Worm (Caenorhabditis elegans): ENCODE measurements around the gene W03C9.2.

The W03C9.2 gene

ce11 chrII:11962083-11962482, at the start of gene W03C9.2, which contains the start of gene W03C9.1:
Gene W03C9.2, plus strand, starts transcription at chrII:11962368.
Gene W03C9.1, minus strand, starts transcription at chrII:11962128.
- no peak for TF ChIP-seq ztf-29 (GFP tag; IDR thresholded peaks at IDR 0.05)
- TF ChIP-seq cog-1 (tag; optimal IDR thresholded peaks at IDR 0.05) = no peak
- TF ChIP-seq med-1 (GFP tag; optimal IDR thresholded peaks at IDR 0.05; ENCODE audit: insufficient read depth) = no peak
- no peak for TF ChIP-seq ref-1 (GFP tag; conservative IDR thresholded peaks at IDR 0.05)
- TF ChIP-seq flt-1 (GFP tag; IDR thresholded peaks at IDR 0.05) = no peak

ce11 chrII:11914304-11914703, 47.9 kb upstream of the W03C9.2 start, which contains the start of gene ZK930.7:
Gene ZK930.7, plus strand, starts transcription at chrII:11914604.
- no peak for TF ChIP-seq ztf-29 (GFP tag; IDR thresholded peaks at IDR 0.05)
- TF ChIP-seq tab-1 (GFP tag; IDR thresholded peaks at IDR 0.05) = no peak
- no peak for TF ChIP-seq T22C8.4 (GFP tag; IDR thresholded peaks at IDR 0.05)
- TF ChIP-seq med-1 (GFP tag; optimal IDR thresholded peaks at IDR 0.05; ENCODE audit: insufficient read depth) = no peak
- TF ChIP-seq klf-2 (GFP tag; conservative IDR thresholded peaks at IDR 0.05) = no peak
- no peak for TF ChIP-seq flt-1 (GFP tag; IDR thresholded peaks at IDR 0.05)
- no peak for TF ChIP-seq ref-1 (GFP tag; conservative IDR thresholded peaks at IDR 0.05)
- TF ChIP-seq ztf-23 (GFP tag; IDR thresholded peaks at IDR 0.05) = no peak
- no peak for TF ChIP-seq cog-1 (tag; optimal IDR thresholded peaks at IDR 0.05)

ce11 chrII:11915770-11916554, 46.2 kb upstream of the W03C9.2 start, which contains the start of the genes vps-15 and hmg-12:
Gene vps-15, minus strand, starts transcription at chrII:11915852.
Gene hmg-12, plus strand, starts transcription at chrII:11916513.
- no peak for TF ChIP-seq med-1 (GFP tag; optimal IDR thresholded peaks at IDR 0.05; ENCODE audit: insufficient read depth)
- no peak for TF ChIP-seq ztf-29 (GFP tag; IDR thresholded peaks at IDR 0.05)
- no peak for TF ChIP-seq flt-1 (GFP tag; IDR thresholded peaks at IDR 0.05)
- TF ChIP-seq cog-1 (tag; optimal IDR thresholded peaks at IDR 0.05) = no peak
- TF ChIP-seq T22C8.4 (GFP tag; IDR thresholded peaks at IDR 0.05) = no peak
- no peak for TF ChIP-seq tab-1 (GFP tag; IDR thresholded peaks at IDR 0.05)
- no peak for TF ChIP-seq klf-2 (GFP tag; conservative IDR thresholded peaks at IDR 0.05)
- no peak for TF ChIP-seq ztf-23 (GFP tag; IDR thresholded peaks at IDR 0.05)
- TF ChIP-seq ref-1 (GFP tag; conservative IDR thresholded peaks at IDR 0.05) = no peak

ce11 chrII:11916555-11916941, 45.6 kb upstream of the W03C9.2 start:
- TF ChIP-seq cog-1 (tag; optimal IDR thresholded peaks at IDR 0.05) (no peak), flt-1 (GFP tag; IDR thresholded peaks at IDR 0.05) (no peak), tab-1 (GFP tag; IDR thresholded peaks at IDR 0.05) (no peak), klf-2 (GFP tag; conservative IDR thresholded peaks at IDR 0.05) (no peak), ztf-29 (GFP tag; IDR thresholded peaks at IDR 0.05) (no peak), ref-1 (GFP tag; conservative IDR thresholded peaks at IDR 0.05) (no peak), T22C8.4 (GFP tag; IDR thresholded peaks at IDR 0.05) (no peak), med-1 (GFP tag; optimal IDR thresholded peaks at IDR 0.05; ENCODE audit: insufficient read depth) (no peak), ztf-23 (GFP tag; IDR thresholded peaks at IDR 0.05) (no peak)

- TF ChIP-seq med-1 (GFP tag; optimal IDR thresholded peaks at IDR 0.05; ENCODE audit: insufficient read depth) (no peak), ztf-23 (GFP tag; IDR thresholded peaks at IDR 0.05) (no peak), ztf-29 (GFP tag; IDR thresholded peaks at IDR 0.05) (no peak)
These were observed 45.2 kb upstream of the W03C9.2 start for ce11 chrII:11916945-11917344.

- TF ChIP-seq med-1 (GFP tag; optimal IDR thresholded peaks at IDR 0.05; ENCODE audit: insufficient read depth) (no peak), T22C8.4 (GFP tag; IDR thresholded peaks at IDR 0.05) (no peak), tab-1 (GFP tag; IDR thresholded peaks at IDR 0.05) (no peak), ztf-23 (GFP tag; IDR thresholded peaks at IDR 0.05) (no peak), klf-2 (GFP tag; conservative IDR thresholded peaks at IDR 0.05) (no peak), flt-1 (GFP tag; IDR thresholded peaks at IDR 0.05) (no peak), ref-1 (GFP tag; conservative IDR thresholded peaks at IDR 0.05) (no peak)
These were observed 44.6 kb upstream of the W03C9.2 start for ce11 chrII:11917530-11917952.

- TF ChIP-seq flt-1 (GFP tag; IDR thresholded peaks at IDR 0.05) = no peak
- TF ChIP-seq ztf-23 (GFP tag; IDR thresholded peaks at IDR 0.05) = no peak
- no peak for TF ChIP-seq med-1 (GFP tag; optimal IDR thresholded peaks at IDR 0.05; ENCODE audit: insufficient read depth)
- no peak for TF ChIP-seq cog-1 (tag; optimal IDR thresholded peaks at IDR 0.05)
- no peak for TF ChIP-seq T22C8.4 (GFP tag; IDR thresholded peaks at IDR 0.05)
- TF ChIP-seq klf-2 (GFP tag; conservative IDR thresholded peaks at IDR 0.05) = no peak
- no peak for TF ChIP-seq ref-1 (GFP tag; conservative IDR thresholded peaks at IDR 0.05)
- TF ChIP-seq ztf-29 (GFP tag; IDR thresholded peaks at IDR 0.05) = no peak
- no peak for TF ChIP-seq tab-1 (GFP tag; IDR thresholded peaks at IDR 0.05)
These were observed 39.2 kb upstream of the W03C9.2 start for ce11 chrII:11922757-11923538.

- TF ChIP-seq ztf-29 (GFP tag; IDR thresholded peaks at IDR 0.05) = peak; percentile 65; the same call in 1 of the 2 replicates
- TF ChIP-seq flt-1 (GFP tag; IDR thresholded peaks at IDR 0.05) = no peak
- 0 out of 2 replicates have a peak, but pooled peaks have one; percentile 12 for TF ChIP-seq ref-1 (GFP tag; conservative IDR thresholded peaks at IDR 0.05)
These were observed 38.4 kb upstream of the W03C9.2 start for ce11 chrII:11923620-11924298.

ce11 chrII:11925203-11925602, 37.0 kb upstream of the W03C9.2 start:
- TF ChIP-seq tab-1 (GFP tag; IDR thresholded peaks at IDR 0.05) = no peak
- no peak for TF ChIP-seq ztf-23 (GFP tag; IDR thresholded peaks at IDR 0.05)
- TF ChIP-seq klf-2 (GFP tag; conservative IDR thresholded peaks at IDR 0.05) = no peak
- no peak for TF ChIP-seq cog-1 (tag; optimal IDR thresholded peaks at IDR 0.05)
- no peak for TF ChIP-seq ztf-29 (GFP tag; IDR thresholded peaks at IDR 0.05)
- no peak for TF ChIP-seq ref-1 (GFP tag; conservative IDR thresholded peaks at IDR 0.05)
- no peak for TF ChIP-seq med-1 (GFP tag; optimal IDR thresholded peaks at IDR 0.05; ENCODE audit: insufficient read depth)
- TF ChIP-seq T22C8.4 (GFP tag; IDR thresholded peaks at IDR 0.05) = no peak
- TF ChIP-seq flt-1 (GFP tag; IDR thresholded peaks at IDR 0.05) = no peak

All from whole organism, midembryonic.